Fruit fly (Drosophila melanogaster): ENCODE measurements around the gene HP4.

Gene HP4

DNA sequence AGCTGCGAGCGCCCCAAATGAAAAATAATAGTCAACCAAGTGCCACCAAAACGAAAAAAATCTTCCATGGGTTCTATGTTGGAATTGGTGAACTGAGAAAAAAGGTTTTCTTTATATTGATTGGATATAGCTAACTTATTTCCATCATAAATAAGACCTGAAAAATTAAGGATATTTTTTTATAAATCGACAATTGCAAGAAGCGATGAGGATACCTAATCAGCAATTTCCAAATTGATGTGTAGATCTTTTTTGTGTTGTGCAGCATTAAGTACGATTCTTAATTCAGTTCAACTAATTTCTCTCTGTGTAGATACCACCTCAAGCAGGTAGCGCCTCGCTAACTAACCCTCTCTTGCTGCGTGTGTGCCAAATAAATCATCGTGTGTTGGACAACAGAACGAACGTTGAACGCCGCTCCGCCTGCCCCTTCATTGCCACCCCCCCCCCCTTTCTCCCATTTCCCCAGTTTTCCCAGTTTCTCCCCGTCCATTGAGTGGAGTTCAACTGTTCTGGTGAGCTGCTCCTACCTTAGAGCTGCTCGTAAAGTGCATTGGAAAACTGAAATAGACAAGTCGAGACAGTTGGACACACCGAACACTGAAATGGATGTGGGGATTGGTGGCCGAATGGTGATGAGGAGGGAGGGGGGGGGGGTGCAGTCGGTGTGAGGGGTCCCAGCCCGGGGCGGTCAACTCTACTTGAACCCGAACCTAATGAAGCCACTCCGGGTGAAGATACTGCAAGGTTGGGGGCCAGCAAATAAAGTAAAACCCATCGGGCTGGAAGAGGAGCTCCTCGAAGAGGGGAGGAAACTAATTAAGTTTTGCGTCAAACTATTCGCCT, 13.1 kb upstream of the HP4 start (continued):
- peak; percentile 92 for TF ChIP-seq CG2712 (tag; optimal IDR thresholded peaks at IDR 0.05)
- no peak for TF ChIP-seq ato (GFP tag; IDR thresholded peaks at IDR 0.05; ENCODE audit: partially characterized antibody)
- TF ChIP-seq Kr (GFP tag; optimal IDR thresholded peaks at IDR 0.05), result peak; percentile 71
- no peak for TF ChIP-seq Doc2 (GFP tag; IDR thresholded peaks at IDR 0.05)
- TF ChIP-seq prd (optimal IDR thresholded peaks at IDR 0.05), result no peak
- TF ChIP-seq prd (GFP tag; IDR thresholded peaks at IDR 0.05), result peak; percentile 83
- peak; percentile 55 for TF ChIP-seq CG1602 (GFP tag; optimal IDR thresholded peaks at IDR 0.05)
- no peak for TF ChIP-seq p53 (GFP tag; optimal IDR thresholded peaks at IDR 0.05)
- peak; percentile 68 for TF ChIP-seq CG1233 (GFP tag; optimal IDR thresholded peaks at IDR 0.05)
- TF ChIP-seq chm (GFP tag; IDR thresholded peaks at IDR 0.05), result peak; percentile 42; the same call in 1 of the 2 replicates
- TF ChIP-seq CG10209 (GFP tag; optimal IDR thresholded peaks at IDR 0.05), result peak; percentile 72
- peak; percentile 35; the same call in 1 of the 3 replicates for TF ChIP-seq Mrtf (GFP tag; IDR thresholded peaks at IDR 0.05)
- TF ChIP-seq sim (GFP tag; IDR thresholded peaks at IDR 0.05), result 0 out of 2 replicates have a peak, but pooled peaks have one; percentile 24
- TF ChIP-seq NfI (GFP tag; optimal IDR thresholded peaks at IDR 0.05), result peak; percentile 26
- no peak for TF ChIP-seq pho (GFP tag; optimal IDR thresholded peaks at IDR 0.05)
- TF ChIP-seq Elba2 (GFP tag; optimal IDR thresholded peaks at IDR 0.05), result no peak
- 0 out of 2 replicates have a peak, but pooled peaks have one; percentile 12 for TF ChIP-seq MBD-R2 (GFP tag; IDR thresholded peaks at IDR 0.05)
- TF ChIP-seq pnt (GFP tag; optimal IDR thresholded peaks at IDR 0.05), result peak; percentile 74
- TF ChIP-seq CG17802 (tag; optimal IDR thresholded peaks at IDR 0.05), result peak; percentile 17
- TF ChIP-seq caup (GFP tag; optimal IDR thresholded peaks at IDR 0.05; ENCODE audit: severe bottlenecking), result peak; percentile 9
- TF ChIP-seq PHDP (tag; optimal IDR thresholded peaks at IDR 0.05), result peak; percentile 72
- TF ChIP-seq slbo (GFP tag; IDR thresholded peaks at IDR 0.05), result 0 out of 2 replicates have a peak, but pooled peaks have one; percentile 43
- TF ChIP-seq CG2116 (GFP tag; optimal IDR thresholded peaks at IDR 0.05), result peak; percentile 35
- TF ChIP-seq Drgx (GFP tag; IDR thresholded peaks at IDR 0.05), result 0 out of 2 replicates have a peak, but pooled peaks have one; percentile 24
- TF ChIP-seq crol (GFP tag; IDR thresholded peaks at IDR 0.05), result peak; percentile 95
- TF ChIP-seq Trl (optimal IDR thresholded peaks at IDR 0.05), result no peak
- peak; percentile 45 for TF ChIP-seq Trl (GFP tag; optimal IDR thresholded peaks at IDR 0.05)
- no peak for TF ChIP-seq salm (tag; optimal IDR thresholded peaks at IDR 0.05)
- peak; percentile 41 for TF ChIP-seq stwl (tag; optimal IDR thresholded peaks at IDR 0.05)
- TF ChIP-seq fd3F (GFP tag; optimal IDR thresholded peaks at IDR 0.05), result no peak
- TF ChIP-seq CG13424 (tag; optimal IDR thresholded peaks at IDR 0.05), result peak; percentile 69
- peak; percentile 90 for TF ChIP-seq dmrt11E (tag; optimal IDR thresholded peaks at IDR 0.05)
- TF ChIP-seq CG9437 (GFP tag; optimal IDR thresholded peaks at IDR 0.05), result peak; percentile 60
- peak; percentile 67 for TF ChIP-seq CG30403 (GFP tag; optimal IDR thresholded peaks at IDR 0.05)
- no peak for TF ChIP-seq ERR (GFP tag; optimal IDR thresholded peaks at IDR 0.05)
- TF ChIP-seq onecut (GFP tag; IDR thresholded peaks at IDR 0.05), result peak; percentile 29; the same call in 1 of the 2 replicates
- peak; percentile 84 for TF ChIP-seq CG4820 (GFP tag; optimal IDR thresholded peaks at IDR 0.05)
- peak; percentile 7 for TF ChIP-seq pros (GFP tag; optimal IDR thresholded peaks at IDR 0.05)
- peak; percentile 87 for TF ChIP-seq zfh1 (GFP tag; IDR thresholded peaks at IDR 0.05)
- peak; percentile 37 for TF ChIP-seq pum (GFP tag; optimal IDR thresholded peaks at IDR 0.05)
- no peak for TF ChIP-seq CG11560 (tag; IDR thresholded peaks at IDR 0.05)
- peak; percentile 32 for TF ChIP-seq Fer3 (tag; optimal IDR thresholded peaks at IDR 0.05)
- peak; percentile 71 for TF ChIP-seq Sox102F (GFP tag; optimal IDR thresholded peaks at IDR 0.05)
- TF ChIP-seq CG10267 (tag; optimal IDR thresholded peaks at IDR 0.05), result peak; percentile 86
- peak; percentile 74 for TF ChIP-seq gcm (GFP tag; optimal IDR thresholded peaks at IDR 0.05)
- TF ChIP-seq HmgD (GFP tag; optimal IDR thresholded peaks at IDR 0.05), result no peak
- peak; percentile 38 for TF ChIP-seq scrt (GFP tag; optimal IDR thresholded peaks at IDR 0.05)
- peak; percentile 52; the same call in 1 of the 3 replicates for TF ChIP-seq ase (GFP tag; IDR thresholded peaks at IDR 0.05)
- TF ChIP-seq Nf-YB (GFP tag; optimal IDR thresholded peaks at IDR 0.05), result peak; percentile 46

All from whole organism, embryonic.